Worm (Caenorhabditis elegans) whole organism, early embryonic: ENCODE data around the gene cutl-11.

Source experiments
- F13C5.2 ChIP-seq: sonication (generic microtip); optimal IDR thresholded peaks from 2 replicates; lab custom pipeline; 2017; ENCODE audit warnings: mild to moderate bottlenecking, missing genetic modification characterization, inconsistent platforms, missing compliant biosample characterization
- ama-1 ChIP-seq: fragments of 150-350 bp; optimal IDR thresholded peaks from 2 replicates; lab custom pipeline; 2014
- tbx-11 ChIP-seq: fragments of 200-800 bp; sonication (Bioruptor generic); IDR thresholded peaks from 2 replicates; pipeline ENCODE4 v1.3.6; 2022; ENCODE audit warnings: missing genetic modification characterization, missing compliant biosample characterization

DNA sequence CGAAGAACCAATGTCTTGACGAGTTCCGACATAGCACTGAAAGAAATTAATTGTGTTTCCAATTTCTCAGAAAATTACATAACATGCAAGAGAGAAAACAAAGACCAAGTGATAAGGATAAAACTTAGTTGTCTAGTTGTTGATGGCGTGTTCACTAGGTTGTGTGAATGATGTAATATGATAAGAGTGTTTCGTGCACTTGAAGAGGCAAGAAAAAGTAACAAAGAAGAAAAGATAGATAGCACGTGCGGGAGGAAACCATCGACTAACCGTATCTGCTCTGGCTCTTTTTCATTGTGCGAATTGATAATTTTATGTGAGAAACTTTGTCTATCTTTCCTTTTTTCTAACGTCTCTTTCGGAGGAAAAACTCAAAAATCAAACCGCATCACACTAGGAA is 11.0 kb upstream of the cutl-11 start, which contains the start of gene sfxn-1.5:
- no peak for TF ChIP-seq F13C5.2
- no peak for TF ChIP-seq tbx-11 (GFP tag; lab: Robert Waterston, UW)
- TF ChIP-seq ama-1 (lab: Kevin White, UChicago): no peak
